Worm (Caenorhabditis elegans): ENCODE measurements around the gene D1086.17.
A peak's percentile ranks its signal among the peaks of the same experiment; 100 is the strongest.

Gene D1086.17

DNA sequence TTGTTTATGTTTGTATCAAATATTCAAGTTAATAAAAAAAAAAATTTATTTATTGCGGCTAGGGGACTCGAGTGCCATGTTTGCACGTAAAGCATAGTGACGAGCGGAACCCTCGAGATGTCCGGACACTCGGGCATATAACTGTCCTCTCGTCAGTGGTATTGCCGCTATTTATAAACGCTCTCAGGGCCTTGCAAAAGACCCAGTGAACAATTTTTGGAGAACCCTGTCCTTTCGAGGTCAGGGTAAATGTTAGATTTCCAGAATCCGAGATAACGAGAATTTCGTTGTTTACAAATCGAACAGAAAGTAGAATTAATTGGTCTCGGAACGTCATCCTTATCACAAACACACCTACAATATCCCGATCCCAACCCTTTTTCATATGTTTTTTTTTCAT is 24.7 kb downstream of the D1086.17 start, which contains the start of gene D1086.3 (continued):
- TF ChIP-seq ccch-3 (GFP tag; optimal IDR thresholded peaks at IDR 0.05) (no peak), die-1 (tag; optimal IDR thresholded peaks at IDR 0.05) (no peak), let-607 (tag; optimal IDR thresholded peaks at IDR 0.05) (no peak), bed-1 (GFP tag; IDR thresholded peaks at IDR 0.05) (no peak), tbp1 (GFP tag; optimal IDR thresholded peaks at IDR 0.05) (peak; percentile 80), attf-3 (GFP tag; conservative IDR thresholded peaks at IDR 0.05) (peak; percentile 32; the same call in 1 of the 2 replicates), nhr-80 (tag; optimal IDR thresholded peaks at IDR 0.05) (no peak), rcor-1 (GFP tag; IDR thresholded peaks at IDR 0.05) (peak; percentile 62), pha-4 (tag; optimal IDR thresholded peaks at IDR 0.05) (no peak), F55B11.4 (tag; optimal IDR thresholded peaks at IDR 0.05; ENCODE audit: borderline replicate concordance, insufficient read depth) (no peak), D2030.7 (GFP tag; IDR thresholded peaks at IDR 0.05) (peak; percentile 84), snpc-1.1 (tag; optimal IDR thresholded peaks at IDR 0.05; ENCODE audit: insufficient read depth) (peak; percentile 99), ZK185.1 (tag; optimal IDR thresholded peaks at IDR 0.05; ENCODE audit: poor library complexity, severe bottlenecking) (no peak), zim-3 (tag; optimal IDR thresholded peaks at IDR 0.05) (no peak), lin-54 (GFP tag; optimal IDR thresholded peaks at IDR 0.05) (peak; percentile 63), lin-26 (GFP tag; IDR thresholded peaks at IDR 0.05) (0 out of 2 replicates have a peak, but pooled peaks have one; percentile 54), fkh-3 (tag; optimal IDR thresholded peaks at IDR 0.05) (no peak), ceh-79 (tag; optimal IDR thresholded peaks at IDR 0.05) (no peak), F49E8.2 (tag; optimal IDR thresholded peaks at IDR 0.05; ENCODE audit: insufficient read depth) (peak; percentile 76), egrh-3 (GFP tag; IDR thresholded peaks at IDR 0.05) (no peak), dpl-1 (GFP tag; optimal IDR thresholded peaks at IDR 0.05) (no peak), T26A5.8 (tag; optimal IDR thresholded peaks at IDR 0.05) (no peak), snpc-1.3 (tag; optimal IDR thresholded peaks at IDR 0.05; ENCODE audit: insufficient read depth) (peak; percentile 93), ceh-40 (GFP tag; IDR thresholded peaks at IDR 0.05) (no peak), B0261.1 (tag; optimal IDR thresholded peaks at IDR 0.05) (peak; percentile 5), lin-35 (GFP tag; optimal IDR thresholded peaks at IDR 0.05) (no peak), ztf-26 (tag; optimal IDR thresholded peaks at IDR 0.05) (no peak), attf-5 (GFP tag; optimal IDR thresholded peaks at IDR 0.05) (no peak), nfya-1 (tag; optimal IDR thresholded peaks at IDR 0.05; ENCODE audit: borderline replicate concordance, insufficient read depth) (no peak), F33H1.4 (GFP tag; IDR thresholded peaks at IDR 0.05) (peak; percentile 69), zfh-2 (GFP tag; conservative IDR thresholded peaks at IDR 0.05) (no peak), ceh-27 (GFP tag; optimal IDR thresholded peaks at IDR 0.05) (peak; percentile 5)

DNA sequence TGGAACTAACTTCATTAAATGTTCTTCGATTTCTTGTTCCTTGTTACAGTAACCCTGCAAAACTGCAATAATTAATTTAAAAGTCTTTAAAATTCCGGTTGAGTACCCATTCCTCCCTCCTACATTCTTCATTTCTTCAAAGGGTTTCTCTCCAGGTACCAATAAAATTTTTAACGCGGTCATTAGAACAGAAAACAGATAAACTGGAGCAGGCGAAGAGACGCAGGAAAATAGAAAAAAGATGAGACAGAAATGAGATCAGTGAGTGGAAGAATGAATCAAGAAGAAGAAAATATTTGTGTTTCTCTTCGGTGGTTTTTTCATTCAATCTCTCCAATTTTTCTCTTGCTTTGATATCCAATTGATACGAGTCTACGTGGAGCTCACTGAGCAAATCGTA is 26.1 kb downstream of the D1086.17 start, which contains the start of gene D1086.8:
TSS of gene D1086.8 (plus strand) at position 301 of the 400 bp plus-strand sequence.
- TF ChIP-seq attf-3 (GFP tag; conservative IDR thresholded peaks at IDR 0.05) = no peak
- no peak for TF ChIP-seq ccch-3 (GFP tag; optimal IDR thresholded peaks at IDR 0.05)
- no peak for TF ChIP-seq B0035.1 (tag; optimal IDR thresholded peaks at IDR 0.05)
- no peak for TF ChIP-seq snpc-1.1 (tag; optimal IDR thresholded peaks at IDR 0.05; ENCODE audit: insufficient read depth)
- no peak for TF ChIP-seq ekl-4 (GFP tag; IDR thresholded peaks at IDR 0.05)
- TF ChIP-seq aptf-3 (GFP tag; IDR thresholded peaks at IDR 0.05) = no peak
- TF ChIP-seq D2030.7 (GFP tag; IDR thresholded peaks at IDR 0.05) = no peak
- no peak for TF ChIP-seq Y67H2A.10 (GFP tag; conservative IDR thresholded peaks at IDR 0.05)
- no peak for TF ChIP-seq mel-28 (tag; optimal IDR thresholded peaks at IDR 0.05; ENCODE audit: borderline replicate concordance)
- no peak for TF ChIP-seq let-526 (GFP tag; IDR thresholded peaks at IDR 0.05)
- TF ChIP-seq chd-7 (tag; optimal IDR thresholded peaks at IDR 0.05) = no peak
